Worm (Caenorhabditis elegans) whole organism, late embryonic: ENCODE measurements around the gene D2045.7.

ENCODE experiments used
- ama-1 ChIP-seq: fragments of 150-350 bp; optimal IDR thresholded peaks from 2 replicates; lab custom pipeline; 2014
- ceh-14 ChIP-seq: sonication (generic microtip); optimal IDR thresholded peaks from 2 replicates; lab custom pipeline; 2016; ENCODE audit warnings: missing genotype, missing genetic modification characterization, missing compliant biosample characterization
- ceh-19 ChIP-seq: fragments of 200-800 bp; sonication (Bioruptor generic); optimal IDR thresholded peaks from 2 replicates; lab custom pipeline; 2018; ENCODE audit warnings: mild to moderate bottlenecking, missing genetic modification characterization, missing compliant biosample characterization
- ceh-22 ChIP-seq: sonication (generic microtip); optimal IDR thresholded peaks from 2 replicates; lab custom pipeline; 2017; ENCODE audit warnings: missing biosample characterization, missing genetic modification characterization
- ceh-24 ChIP-seq: sonication (generic microtip); optimal IDR thresholded peaks from 2 replicates; lab custom pipeline; 2016; ENCODE audit warnings: mild to moderate bottlenecking, missing genetic modification characterization, missing compliant biosample characterization
- ceh-31 ChIP-seq: sonication (generic microtip); optimal IDR thresholded peaks from 2 replicates; lab custom pipeline; 2016; ENCODE audit warnings: missing genetic modification characterization, missing compliant biosample characterization
- ceh-45 ChIP-seq: fragments of 200-800 bp; sonication (Bioruptor generic); IDR thresholded peaks from 2 replicates; pipeline ENCODE4 v1.3.6; 2022; ENCODE audit warnings: missing genetic modification reagents, missing genetic modification characterization, missing compliant biosample characterization
- ceh-9 ChIP-seq: sonication (generic microtip); optimal IDR thresholded peaks from 2 replicates; lab custom pipeline; 2016; ENCODE audit warnings: mild to moderate bottlenecking, missing genetic modification characterization, inconsistent platforms, missing compliant biosample characterization
- che-1 ChIP-seq: sonication (generic microtip); optimal IDR thresholded peaks from 2 replicates; lab custom pipeline; 2016; ENCODE audit warnings: mild to moderate bottlenecking, missing genetic modification characterization, missing compliant biosample characterization
- dve-1 ChIP-seq: sonication (generic microtip); optimal IDR thresholded peaks from 2 replicates; lab custom pipeline; 2017; ENCODE audit warnings: antibody characterized with exemption, mild to moderate bottlenecking, missing genetic modification characterization, missing compliant biosample characterization
- elt-2 ChIP-seq: sonication (generic microtip); optimal IDR thresholded peaks from 2 replicates; lab custom pipeline; 2016; ENCODE audit warnings: missing genetic modification reagents, missing genetic modification characterization, missing compliant biosample characterization
- fkh-6 ChIP-seq: sonication (generic microtip); optimal IDR thresholded peaks from 2 replicates; lab custom pipeline; 2016; ENCODE audit warnings: missing genetic modification characterization, missing compliant biosample characterization
- gmeb-2 ChIP-seq: sonication (generic microtip); optimal IDR thresholded peaks from 2 replicates; lab custom pipeline; 2016; ENCODE audit warnings: missing genetic modification characterization, inconsistent platforms, missing compliant biosample characterization
- hlh-30 ChIP-seq: sonication (generic microtip); optimal IDR thresholded peaks from 2 replicates; lab custom pipeline; 2017; ENCODE audit warnings: antibody characterized with exemption, missing genetic modification characterization, missing compliant biosample characterization; ENCODE audit not compliant: insufficient read depth
- hlh-6 ChIP-seq: sonication (generic microtip); optimal IDR thresholded peaks from 2 replicates; lab custom pipeline; 2016; ENCODE audit warnings: missing genotype, missing genetic modification characterization, missing compliant biosample characterization
- lim-6 ChIP-seq: sonication (generic microtip); optimal IDR thresholded peaks from 2 replicates; lab custom pipeline; 2016; ENCODE audit warnings: missing genetic modification characterization, missing compliant biosample characterization
- lin-11 ChIP-seq: fragments of 200-800 bp; sonication (Bioruptor generic); optimal IDR thresholded peaks from 2 replicates; lab custom pipeline; 2018; ENCODE audit warnings: mild to moderate bottlenecking, missing genetic modification characterization, missing compliant biosample characterization
- mec-3 ChIP-seq: sonication (generic microtip); optimal IDR thresholded peaks from 2 replicates; lab custom pipeline; 2016; ENCODE audit warnings: borderline replicate concordance, missing genetic modification characterization, missing compliant biosample characterization
- nfya-1 ChIP-seq: sonication (generic microtip); optimal IDR thresholded peaks from 2 replicates; lab custom pipeline; 2017; ENCODE audit warnings: missing genetic modification characterization, mild to moderate bottlenecking, missing compliant biosample characterization, antibody characterized with exemption, moderate library complexity
- nhr-11 ChIP-seq: fragments of 150-350 bp; optimal IDR thresholded peaks from 2 replicates; lab custom pipeline; 2014; ENCODE audit warnings: missing biosample characterization, missing genetic modification characterization
- nhr-232 ChIP-seq: sonication (generic microtip); optimal IDR thresholded peaks from 2 replicates; lab custom pipeline; 2016; ENCODE audit warnings: missing genetic modification characterization, missing compliant biosample characterization
- odd-2 ChIP-seq: sonication (generic microtip); optimal IDR thresholded peaks from 2 replicates; lab custom pipeline; 2017; ENCODE audit warnings: antibody characterized with exemption, mild to moderate bottlenecking, missing genetic modification characterization, missing compliant biosample characterization
- pax-1 ChIP-seq: fragments of 150-350 bp; optimal IDR thresholded peaks from 2 replicates; lab custom pipeline; 2014; ENCODE audit warnings: missing biosample characterization, missing genetic modification characterization
- pros-1 ChIP-seq: fragments of 150-350 bp; optimal IDR thresholded peaks from 2 replicates; lab custom pipeline; 2014; ENCODE audit warnings: missing biosample characterization, missing genetic modification reagents, missing genetic modification characterization
- ref-2 ChIP-seq: sonication (generic microtip); optimal IDR thresholded peaks from 2 replicates; lab custom pipeline; 2016; ENCODE audit warnings: missing genetic modification characterization, missing compliant biosample characterization
- sdc-2 ChIP-seq: sonication (generic microtip); optimal IDR thresholded peaks from 2 replicates; lab custom pipeline; 2016; ENCODE audit warnings: missing genotype, missing genetic modification characterization, missing compliant biosample characterization
- sox-2 ChIP-seq: fragments of 200-800 bp; sonication (Bioruptor generic); IDR thresholded peaks from 2 replicates; pipeline ENCODE4 v1.3.6; 2022; ENCODE audit warnings: missing genetic modification reagents, missing genetic modification characterization, missing compliant biosample characterization
- unc-42 ChIP-seq: sonication (generic microtip); optimal IDR thresholded peaks from 2 replicates; lab custom pipeline; 2016; ENCODE audit warnings: missing genotype, missing genetic modification characterization, missing compliant biosample characterization
- unc-55 ChIP-seq: sonication (generic microtip); optimal IDR thresholded peaks from 2 replicates; lab custom pipeline; 2017; ENCODE audit warnings: missing biosample characterization, missing genetic modification reagents, missing genetic modification characterization
- zip-5 ChIP-seq: sonication (generic microtip); optimal IDR thresholded peaks from 2 replicates; lab custom pipeline; 2016; ENCODE audit warnings: missing genetic modification characterization, missing compliant biosample characterization

The D2045.7 gene

DNA sequence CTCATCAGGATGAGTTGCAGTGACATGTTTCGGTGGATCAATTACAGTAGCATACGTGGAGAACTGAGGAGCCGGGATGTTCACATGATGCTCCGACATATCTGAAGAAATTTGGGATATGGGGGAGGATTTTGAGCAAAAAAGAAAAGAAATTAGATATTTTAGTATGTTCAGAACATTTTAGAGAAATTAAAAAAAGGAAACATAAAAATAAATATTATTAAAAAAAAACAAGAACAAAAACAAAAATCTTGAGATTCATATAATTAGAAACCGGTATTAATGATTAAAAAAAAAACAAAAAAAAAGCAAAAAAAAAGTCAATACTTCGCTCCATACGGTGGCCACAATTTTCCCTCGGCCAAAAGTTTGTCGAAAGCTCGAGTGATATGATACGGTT lies 24.5 kb downstream of the D2045.7 start, which contains the start of gene rab-33:
Gene rab-33 (minus strand): TSS at position 101 of the 400 bp plus-strand sequence.
- no peak for TF ChIP-seq dve-1 (tag; lab: Kevin White, UChicago)
- TF ChIP-seq ceh-22 = no peak
- TF ChIP-seq nhr-232 (tag; lab: Kevin White, UChicago) = no peak
- TF ChIP-seq sdc-2 (tag; lab: Kevin White, UChicago) = no peak
- no peak for TF ChIP-seq odd-2 (tag; lab: Kevin White, UChicago)
- TF ChIP-seq zip-5 = no peak
- TF ChIP-seq, all 69 proteins: peak for 0

DNA sequence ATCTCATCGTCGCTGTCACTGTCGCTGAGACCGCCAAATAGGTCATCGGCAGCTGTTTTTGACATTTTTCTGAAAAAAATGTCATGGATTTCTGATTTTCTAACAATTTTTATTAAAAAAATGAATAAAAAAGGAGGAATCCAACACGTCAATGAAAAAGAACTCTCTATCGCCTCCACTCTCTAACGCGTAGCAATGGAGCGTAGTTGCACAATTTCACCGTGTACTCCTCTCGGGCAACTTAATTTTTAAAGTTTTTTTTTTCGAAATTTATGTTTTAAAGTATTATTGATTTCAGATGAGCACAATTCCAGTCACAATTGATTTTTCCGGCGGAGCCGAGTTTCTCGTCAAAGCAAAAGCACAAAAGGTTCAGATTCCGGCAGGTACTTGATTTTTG lies 25.9 kb downstream of the D2045.7 start, which contains the start of the genes taf-11.3 and urm-1:
Gene taf-11.3 (minus strand): TSS at position 69 of the 400 bp plus-strand sequence.
Gene urm-1 (plus strand): TSS at position 299 of the 400 bp plus-strand sequence.
- TF ChIP-seq unc-42 (tag; lab: Kevin White, UChicago) (peak; percentile 35), pax-1 (tag; lab: Kevin White, UChicago) (peak; percentile 41), ceh-45 (GFP tag; lab: Robert Waterston, UW) (no peak), ceh-31 (tag; lab: Kevin White, UChicago) (peak; percentile 28), nfya-1 (tag; lab: Kevin White, UChicago) (peak; percentile 56), ref-2 (tag; lab: Kevin White, UChicago) (no peak)

DNA sequence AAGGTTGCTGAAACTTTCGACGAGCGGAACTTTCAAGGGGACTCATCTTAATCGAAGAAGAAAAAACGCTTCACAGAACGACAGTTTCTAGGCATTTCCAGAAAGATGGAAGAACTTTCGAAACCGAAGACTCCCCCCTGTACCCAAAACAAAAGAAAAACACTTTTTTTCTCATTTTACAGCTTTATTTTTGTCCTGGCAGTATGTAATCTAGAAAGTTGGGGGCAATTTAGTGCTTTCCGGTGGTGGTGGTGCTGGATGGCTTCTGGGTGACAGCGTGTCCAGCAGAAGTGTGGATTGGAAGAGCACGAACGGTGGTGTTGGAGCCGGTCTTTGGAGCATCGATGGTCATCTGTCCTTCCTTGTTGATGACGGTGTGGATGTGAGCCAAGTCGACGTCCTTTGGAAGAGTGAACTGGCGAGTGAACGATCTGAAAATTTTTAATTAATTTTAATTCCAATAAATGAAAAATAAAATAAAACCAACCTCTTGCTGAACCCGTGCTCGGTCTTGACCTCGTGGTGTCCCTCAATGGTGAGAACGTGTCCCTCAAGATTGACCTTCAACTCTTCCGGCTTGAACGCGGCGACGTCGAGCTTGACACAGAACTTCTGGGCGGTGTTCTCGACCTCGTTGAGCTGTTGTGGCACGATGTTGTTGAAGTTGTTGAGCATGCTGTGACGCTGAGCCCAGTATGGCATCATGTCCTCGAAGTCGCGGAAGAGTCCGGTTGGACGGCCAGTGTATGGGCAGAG lies 26.8 kb downstream of the D2045.7 start:
- TF ChIP-seq ceh-9 (tag; lab: Kevin White, UChicago) (no peak), ceh-14 (tag; lab: Kevin White, UChicago) (no peak), che-1 (tag; lab: Kevin White, UChicago) (no peak), fkh-6 (no peak), zip-5 (no peak), ama-1 (lab: Kevin White, UChicago) (no peak), hlh-6 (tag; lab: Kevin White, UChicago) (no peak), ceh-24 (no peak), ceh-22 (no peak), lim-6 (tag; lab: Kevin White, UChicago) (no peak)

DNA sequence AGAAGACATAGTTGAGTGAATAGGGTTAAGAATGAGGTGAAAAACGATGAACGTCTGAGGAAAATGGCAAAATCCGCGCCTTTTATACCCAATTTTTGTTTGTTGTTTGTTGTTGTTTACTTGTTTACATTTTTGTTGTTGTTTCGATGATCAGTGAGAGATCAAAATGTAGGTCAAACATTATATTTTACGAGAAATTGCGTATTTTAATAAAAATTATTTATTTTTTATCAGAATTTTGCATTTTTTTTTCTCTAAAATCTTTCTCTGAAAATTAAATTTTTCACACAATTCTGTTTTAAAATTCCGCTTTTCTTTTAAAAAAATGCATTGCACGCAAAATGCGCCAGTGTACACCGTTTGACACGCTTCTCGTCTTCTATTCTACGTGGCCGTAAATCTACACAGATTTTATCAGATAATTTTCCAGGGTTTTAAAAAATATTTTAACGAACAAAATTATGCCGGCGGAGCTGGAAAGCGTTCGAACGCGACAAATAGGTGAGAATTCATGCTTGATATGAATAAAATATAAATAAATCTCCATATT lies 27.5 kb downstream of the D2045.7 start, which contains the start of the genes sip-1 and sly-1:
Gene sip-1 (minus strand): TSS at position 103 of the 550 bp plus-strand sequence.
Gene sly-1 (plus strand): TSS at position 360 of the 550 bp plus-strand sequence.
- TF ChIP-seq ceh-19 (GFP tag; lab: Kevin White, UChicago) (no peak), sox-2 (no peak), gmeb-2 (tag; lab: Kevin White, UChicago) (no peak), ceh-24 (no peak), nhr-11 (no peak), pax-1 (tag; lab: Kevin White, UChicago) (peak; percentile 11), lin-11 (tag; lab: Kevin White, UChicago) (no peak), unc-55 (GFP tag; lab: Kevin White, UChicago) (peak; percentile 53), nfya-1 (tag; lab: Kevin White, UChicago) (peak; percentile 65), mec-3 (tag; lab: Kevin White, UChicago) (no peak)
- TF ChIP-seq, all 69 proteins: peak for 3

DNA sequence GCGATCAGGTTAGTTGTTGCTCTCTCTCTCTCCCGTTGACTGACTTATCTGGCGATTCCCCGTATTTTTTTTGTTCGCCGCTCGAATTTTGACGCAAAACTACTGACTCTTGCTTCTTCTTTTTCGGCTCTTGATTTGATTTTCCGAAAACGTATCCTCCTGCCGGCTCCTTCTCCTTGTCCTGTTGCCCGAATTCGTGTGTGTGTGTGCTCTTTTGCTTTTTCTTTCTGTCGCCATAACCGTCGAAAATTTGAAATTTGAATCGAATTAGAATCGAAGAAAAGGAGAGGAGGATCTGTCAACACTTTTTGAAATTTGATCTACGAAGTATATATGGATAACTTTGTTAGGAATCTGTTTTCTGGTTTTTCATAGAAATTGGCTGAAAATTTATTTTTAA lies 33.3 kb downstream of the D2045.7 start:
- TF ChIP-seq pros-1 = no peak
- TF ChIP-seq unc-42 (tag; lab: Kevin White, UChicago) = peak; percentile 75

DNA sequence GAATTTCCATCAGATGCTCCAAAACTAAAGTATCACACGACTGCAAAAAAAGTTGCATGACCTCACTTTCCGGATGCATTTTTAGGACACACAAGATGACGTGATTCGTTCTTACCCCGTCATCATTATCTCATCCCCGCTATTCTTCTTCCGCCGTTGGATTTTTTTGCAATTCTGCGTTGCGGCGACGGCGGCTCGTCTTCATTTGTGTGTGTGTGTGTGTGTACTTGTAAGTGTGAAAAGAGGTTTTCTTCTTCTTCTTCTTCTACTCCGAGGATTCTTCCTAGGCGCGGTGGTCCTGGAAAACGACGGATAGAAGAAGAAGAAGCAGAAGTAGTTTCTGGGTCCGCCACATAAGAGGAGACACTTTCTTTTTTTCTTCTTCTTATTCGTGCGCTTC lies 36.5 kb downstream of the D2045.7 start:
- TF ChIP-seq elt-2 (tag; lab: Kevin White, UChicago) = no peak
- TF ChIP-seq odd-2 (tag; lab: Kevin White, UChicago) = no peak
- no peak for TF ChIP-seq hlh-30
